Fruit fly (Drosophila melanogaster): ENCODE data around the gene AP-1gamma.

Gene AP-1gamma

dm6 chrX:9148989-9149522 is 40.6 kb downstream of the AP-1gamma start, which contains the start of the genes fh and Bap111 (continued):
- TF ChIP-seq HLH3B (GFP tag; IDR thresholded peaks at IDR 0.05) (no peak), CG15601 (tag; optimal IDR thresholded peaks at IDR 0.05) (peak; percentile 7), Neu2 (GFP tag; optimal IDR thresholded peaks at IDR 0.05; ENCODE audit: borderline replicate concordance) (no peak), yki (optimal IDR thresholded peaks at IDR 0.05) (no peak), Hr78 (GFP tag; optimal IDR thresholded peaks at IDR 0.05) (no peak), CG14710 (tag; optimal IDR thresholded peaks at IDR 0.05) (peak; percentile 59), oc (tag; optimal IDR thresholded peaks at IDR 0.05) (no peak), stwl (tag; optimal IDR thresholded peaks at IDR 0.05) (peak; percentile 27), CG43689 (GFP tag; IDR thresholded peaks at IDR 0.05) (no peak), CG8765 (GFP tag; IDR thresholded peaks at IDR 0.05) (no peak), CG8388 (GFP tag; optimal IDR thresholded peaks at IDR 0.05) (no peak), CG1792 (GFP tag; optimal IDR thresholded peaks at IDR 0.05) (no peak), hbn (GFP tag; IDR thresholded peaks at IDR 0.05; ENCODE audit: partially characterized antibody) (no peak), PHDP (tag; optimal IDR thresholded peaks at IDR 0.05) (no peak), CG6683 (GFP tag; optimal IDR thresholded peaks at IDR 0.05) (no peak), dm (GFP tag; optimal IDR thresholded peaks at IDR 0.05) (no peak), Adf1 (GFP tag; IDR thresholded peaks at IDR 0.05) (no peak), lmd (GFP tag; IDR thresholded peaks at IDR 0.05) (no peak), Doc3 (GFP tag; IDR thresholded peaks at IDR 0.05; ENCODE audit: partially characterized antibody) (no peak), CG6854 (GFP tag; optimal IDR thresholded peaks at IDR 0.05) (no peak), mirr (GFP tag; optimal IDR thresholded peaks at IDR 0.05) (no peak), CG4820 (GFP tag; optimal IDR thresholded peaks at IDR 0.05) (no peak), eve (GFP tag; optimal IDR thresholded peaks at IDR 0.05) (no peak), Med (GFP tag) (peak; percentile 54), Fer2 (tag; optimal IDR thresholded peaks at IDR 0.05) (no peak), CG8924 (tag; optimal IDR thresholded peaks at IDR 0.05) (peak; percentile 27), shn (GFP tag; optimal IDR thresholded peaks at IDR 0.05) (no peak), CG11093 (GFP tag; IDR thresholded peaks at IDR 0.05) (no peak), Optix (GFP tag; IDR thresholded peaks at IDR 0.05) (no peak), CG12659 (GFP tag; optimal IDR thresholded peaks at IDR 0.05) (peak; percentile 64), btn (GFP tag; optimal IDR thresholded peaks at IDR 0.05) (no peak), phol (tag; optimal IDR thresholded peaks at IDR 0.05) (peak; percentile 96), otp (GFP tag; IDR thresholded peaks at IDR 0.05) (no peak), lab (GFP tag; optimal IDR thresholded peaks at IDR 0.05) (no peak), CG15479 (GFP tag; optimal IDR thresholded peaks at IDR 0.05) (no peak), vfl (GFP tag; optimal IDR thresholded peaks at IDR 0.05) (no peak), Ssrp (tag; optimal IDR thresholded peaks at IDR 0.05) (no peak), CG16863 (GFP tag; optimal IDR thresholded peaks at IDR 0.05) (no peak), dati (GFP tag; IDR thresholded peaks at IDR 0.05) (no peak), CG9817 (tag; optimal IDR thresholded peaks at IDR 0.05) (no peak), HmgZ (tag; optimal IDR thresholded peaks at IDR 0.05) (peak; percentile 18), CG5180 (GFP tag; optimal IDR thresholded peaks at IDR 0.05) (no peak), CG8281 (tag; optimal IDR thresholded peaks at IDR 0.05) (no peak), CTCF (GFP tag; optimal IDR thresholded peaks at IDR 0.05) (peak; percentile 17), sug (tag; optimal IDR thresholded peaks at IDR 0.05) (peak; percentile 7), grau (tag; optimal IDR thresholded peaks at IDR 0.05) (peak; percentile 19), CG30431 (GFP tag; optimal IDR thresholded peaks at IDR 0.05) (no peak), CG4617 (GFP tag; optimal IDR thresholded peaks at IDR 0.05; ENCODE audit: borderline replicate concordance) (peak; percentile 22), CG31224 (GFP tag; IDR thresholded peaks at IDR 0.05) (no peak), Usf (GFP tag; optimal IDR thresholded peaks at IDR 0.05) (no peak), pros (GFP tag; optimal IDR thresholded peaks at IDR 0.05) (no peak)
